Fruit fly (Drosophila melanogaster): Measurements from ENCODE around the gene TTLL3B.
A peak's percentile ranks its signal among the peaks of the same experiment; 100 is the strongest.

TTLL3B gene

DNA sequence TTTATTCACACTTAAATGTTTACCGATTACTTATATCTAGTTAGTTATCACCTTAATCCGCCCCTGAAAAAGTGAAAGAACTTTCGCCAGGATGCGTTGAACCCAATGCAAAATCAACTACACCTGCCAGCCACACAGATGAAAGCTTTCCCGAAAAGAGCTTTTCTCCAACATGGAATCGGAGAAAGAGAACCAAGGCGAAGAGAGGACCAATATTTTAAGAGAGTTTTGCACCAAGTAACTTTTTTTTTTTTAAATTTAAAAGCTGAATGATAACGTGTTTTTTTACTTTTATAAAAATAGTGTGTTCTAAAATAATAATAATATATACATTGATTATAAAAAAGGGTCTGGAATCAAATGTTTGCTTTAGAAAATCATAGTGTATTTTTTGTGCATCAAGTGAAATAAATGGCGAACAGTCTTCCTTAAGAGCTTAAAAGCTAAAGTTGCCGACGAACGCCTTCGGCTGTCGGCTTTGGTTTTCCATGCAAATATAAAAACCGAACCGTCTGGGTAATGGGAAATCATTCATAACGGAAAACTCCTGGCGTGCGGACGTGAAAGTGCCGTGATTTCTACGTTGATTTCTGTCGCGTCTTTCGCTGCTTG lies 9.4 kb downstream of the TTLL3B start, which contains the start of gene meng (continued):
- TF ChIP-seq CG2129 (GFP tag; IDR thresholded peaks at IDR 0.05; ENCODE audit: partially characterized antibody) (no peak), tup (GFP tag; optimal IDR thresholded peaks at IDR 0.05) (no peak), Xbp1 (GFP tag; optimal IDR thresholded peaks at IDR 0.05) (no peak), row (GFP tag; IDR thresholded peaks at IDR 0.05) (peak; percentile 35; the same call in 1 of the 3 replicates), CG3163 (GFP tag; optimal IDR thresholded peaks at IDR 0.05) (peak; percentile 76), p53 (GFP tag; optimal IDR thresholded peaks at IDR 0.05) (no peak), yki (optimal IDR thresholded peaks at IDR 0.05) (no peak), otp (GFP tag; IDR thresholded peaks at IDR 0.05) (no peak), CG3407 (GFP tag; optimal IDR thresholded peaks at IDR 0.05) (no peak), chinmo (GFP tag; IDR thresholded peaks at IDR 0.05; ENCODE audit: partially characterized antibody) (no peak), CG10462 (GFP tag; optimal IDR thresholded peaks at IDR 0.05) (no peak), emc (GFP tag; optimal IDR thresholded peaks at IDR 0.05) (no peak), Ets65A (GFP tag) (no peak), hkb (optimal IDR thresholded peaks at IDR 0.05) (no peak), hkb (GFP tag; IDR thresholded peaks at IDR 0.05) (no peak), stwl (tag; optimal IDR thresholded peaks at IDR 0.05) (no peak), D19A (tag; optimal IDR thresholded peaks at IDR 0.05) (peak; percentile 88), unc-4 (GFP tag; IDR thresholded peaks at IDR 0.05; ENCODE audit: partially characterized antibody) (no peak), CG18599 (GFP tag; optimal IDR thresholded peaks at IDR 0.05) (peak; percentile 14), Hr51 (GFP tag; optimal IDR thresholded peaks at IDR 0.05) (no peak), Med (GFP tag) (peak; percentile 66), CG6654 (GFP tag; optimal IDR thresholded peaks at IDR 0.05) (no peak), CG15073 (GFP tag; optimal IDR thresholded peaks at IDR 0.05) (no peak), Dad (GFP tag; optimal IDR thresholded peaks at IDR 0.05) (no peak), Hey (tag; optimal IDR thresholded peaks at IDR 0.05) (no peak), Antp (GFP tag; optimal IDR thresholded peaks at IDR 0.05) (no peak), Jarid2 (GFP tag; optimal IDR thresholded peaks at IDR 0.05) (peak; percentile 39), sim (GFP tag; IDR thresholded peaks at IDR 0.05) (no peak), CG6689 (GFP tag; IDR thresholded peaks at IDR 0.05) (no peak), kah (GFP tag; optimal IDR thresholded peaks at IDR 0.05) (no peak), wor (GFP tag; IDR thresholded peaks at IDR 0.05) (no peak), cwo (GFP tag; optimal IDR thresholded peaks at IDR 0.05) (no peak), CG12104 (GFP tag; optimal IDR thresholded peaks at IDR 0.05) (no peak), CG15514 (GFP tag; optimal IDR thresholded peaks at IDR 0.05) (no peak), CG30431 (GFP tag; optimal IDR thresholded peaks at IDR 0.05) (no peak), CG3995 (GFP tag; optimal IDR thresholded peaks at IDR 0.05) (no peak), gsb-n (tag; optimal IDR thresholded peaks at IDR 0.05) (no peak), HLH4C (GFP tag; IDR thresholded peaks at IDR 0.05; ENCODE audit: partially characterized antibody) (no peak), chif (GFP tag; optimal IDR thresholded peaks at IDR 0.05) (no peak), CG7745 (tag; optimal IDR thresholded peaks at IDR 0.05) (no peak), caup (GFP tag; optimal IDR thresholded peaks at IDR 0.05; ENCODE audit: severe bottlenecking) (no peak), ewg (GFP tag; optimal IDR thresholded peaks at IDR 0.05) (no peak), CG18011 (GFP tag; optimal IDR thresholded peaks at IDR 0.05) (no peak), CG7839 (tag; optimal IDR thresholded peaks at IDR 0.05) (no peak), Dfd (GFP tag; optimal IDR thresholded peaks at IDR 0.05) (no peak), Hmr (GFP tag; optimal IDR thresholded peaks at IDR 0.05) (peak; percentile 6), sr (GFP tag; IDR thresholded peaks at IDR 0.05) (no peak), CG10543 (GFP tag; optimal IDR thresholded peaks at IDR 0.05) (peak; percentile 17), NFAT (GFP tag; IDR thresholded peaks at IDR 0.05) (0 out of 2 replicates have a peak, but pooled peaks have one; percentile 14), Deaf1 (tag; optimal IDR thresholded peaks at IDR 0.05) (peak; percentile 98)
